Worm (Caenorhabditis elegans) whole organism, L3 larva: ENCODE results near the gene Y59H11AR.10.

Source experiments
- ceh-9 ChIP-seq: sonication (generic microtip); optimal IDR thresholded peaks from 2 replicates; lab custom pipeline; 2018; ENCODE audit warnings: missing biosample characterization, missing genetic modification characterization
- daf-12 ChIP-seq: fragments of 150-350 bp; optimal IDR thresholded peaks from 2 replicates; lab custom pipeline; 2014; ENCODE audit warnings: missing biosample characterization, missing genetic modification reagents, missing genetic modification characterization
- egl-27 ChIP-seq: sonication (generic microtip); optimal IDR thresholded peaks from 4 replicates; lab custom pipeline; 2017; ENCODE audit warnings: missing biosample characterization, missing genetic modification reagents, missing genetic modification characterization
- elt-1 ChIP-seq: fragments of 150-350 bp; optimal IDR thresholded peaks from 2 replicates; lab custom pipeline; 2014; ENCODE audit warnings: missing biosample characterization, missing genetic modification characterization
- elt-2 ChIP-seq: sonication (generic microtip); optimal IDR thresholded peaks from 2 replicates; lab custom pipeline; 2016; ENCODE audit warnings: missing genetic modification reagents, mild to moderate bottlenecking, missing genetic modification characterization, missing compliant biosample characterization
- fkh-10 ChIP-seq: sonication (generic microtip); optimal IDR thresholded peaks from 2 replicates; lab custom pipeline; 2017; ENCODE audit warnings: missing biosample characterization, missing genetic modification reagents, missing genetic modification characterization
- jun-1 ChIP-seq: fragments of 150-350 bp; optimal IDR thresholded peaks from 2 replicates; lab custom pipeline; 2014; ENCODE audit warnings: missing biosample characterization, missing genetic modification reagents, missing genetic modification characterization
- lin-15B ChIP-seq: fragments of 150-350 bp; optimal IDR thresholded peaks from 2 replicates; lab custom pipeline; 2014; ENCODE audit warnings: missing biosample characterization, missing genetic modification characterization
- lin-39 ChIP-seq: fragments of 150-350 bp; optimal IDR thresholded peaks from 2 replicates; lab custom pipeline; 2018; ENCODE audit warnings: missing biosample characterization, missing genetic modification reagents, missing genetic modification characterization
- lsy-12 ChIP-seq: sonication (generic microtip); optimal IDR thresholded peaks from 2 replicates; lab custom pipeline; 2016; ENCODE audit warnings: mild to moderate bottlenecking, missing genetic modification characterization, missing compliant biosample characterization
- nfya-1 ChIP-seq: sonication (generic microtip); optimal IDR thresholded peaks from 2 replicates; lab custom pipeline; 2017; ENCODE audit warnings: missing genetic modification characterization, mild to moderate bottlenecking, missing compliant biosample characterization, antibody characterized with exemption, moderate library complexity; ENCODE audit not compliant: insufficient read depth
- nhr-76 ChIP-seq: fragments of 150-350 bp; sonication (generic microtip); optimal IDR thresholded peaks from 5 replicates; lab custom pipeline; 2014; ENCODE audit warnings: missing biosample characterization, missing genetic modification characterization
- pha-4 ChIP-seq: fragments of 150-350 bp; optimal IDR thresholded peaks from 2 replicates; lab custom pipeline; 2014; ENCODE audit warnings: missing biosample characterization, missing genetic modification reagents, missing genetic modification characterization
- skn-1 ChIP-seq: fragments of 150-350 bp; optimal IDR thresholded peaks from 2 replicates; lab custom pipeline; 2014; ENCODE audit warnings: missing biosample characterization, missing genetic modification characterization
- tbx-2 ChIP-seq: sonication (generic microtip); optimal IDR thresholded peaks from 2 replicates; lab custom pipeline; 2016; ENCODE audit warnings: mild to moderate bottlenecking, missing genetic modification characterization, missing compliant biosample characterization
- zag-1 ChIP-seq: fragments of 150-350 bp; optimal IDR thresholded peaks from 2 replicates; lab custom pipeline; 2014; ENCODE audit warnings: missing biosample characterization, missing genetic modification characterization
- ztf-4 ChIP-seq: fragments of 150-350 bp; optimal IDR thresholded peaks from 2 replicates; lab custom pipeline; 2014; ENCODE audit warnings: missing biosample characterization, missing genetic modification characterization

The Y59H11AR.10 gene

DNA sequence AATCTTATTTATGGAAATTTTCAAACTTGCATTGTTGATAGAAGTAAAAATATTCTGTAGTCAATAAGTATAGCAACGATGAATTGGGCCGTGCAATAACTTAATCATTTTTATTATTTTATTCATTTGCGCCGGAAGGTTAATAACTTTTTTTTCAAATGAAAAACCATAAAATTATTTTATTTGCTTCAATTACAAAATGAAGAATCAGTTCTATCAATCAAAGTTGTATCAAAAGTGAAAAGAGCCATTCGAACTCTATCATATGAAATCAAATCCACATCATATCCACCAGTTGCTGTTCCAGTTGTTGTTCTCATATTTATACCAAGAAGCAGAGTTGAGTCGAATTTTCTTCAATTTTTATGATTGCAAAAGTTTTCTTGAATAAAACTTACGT lies 45.5 kb downstream of the Y59H11AR.10 start, which contains the start of gene cyp-33E1:
Gene cyp-33E1, minus strand, starts transcription at position 101 of the 400 bp plus-strand sequence.
- TF ChIP-seq nfya-1 (tag; lab: Kevin White, UChicago) (no peak), elt-1 (tag; lab: Kevin White, UChicago) (no peak), skn-1 (tag; lab: Kevin White, UChicago) (no peak)

DNA sequence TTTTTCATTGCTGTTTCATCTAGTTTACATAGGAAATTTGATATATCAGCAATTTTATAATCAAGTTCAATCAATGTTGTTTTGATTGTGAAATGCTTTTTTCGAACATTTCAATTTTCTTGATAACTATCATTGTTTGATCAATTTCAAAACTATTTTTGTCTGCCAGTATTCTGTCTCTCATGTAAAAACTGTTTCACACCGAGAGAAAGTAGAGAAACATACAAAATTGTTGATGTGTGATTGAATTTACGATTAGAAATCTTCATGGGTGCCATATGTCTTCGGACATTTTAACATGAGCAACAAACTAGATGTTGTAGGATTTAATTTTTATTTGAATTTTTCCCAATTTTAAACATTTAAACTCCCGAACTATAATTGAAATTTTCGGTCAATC lies 47.7 kb downstream of the Y59H11AR.10 start, which contains the start of gene C49C8.2:
Gene C49C8.2, plus strand, starts transcription at position 393 of the 400 bp plus-strand sequence.
- TF ChIP-seq elt-2 (peak; percentile 56), pha-4 (tag; lab: Kevin White, UChicago) (peak; percentile 60), ztf-4 (tag; lab: Kevin White, UChicago) (no peak)

DNA sequence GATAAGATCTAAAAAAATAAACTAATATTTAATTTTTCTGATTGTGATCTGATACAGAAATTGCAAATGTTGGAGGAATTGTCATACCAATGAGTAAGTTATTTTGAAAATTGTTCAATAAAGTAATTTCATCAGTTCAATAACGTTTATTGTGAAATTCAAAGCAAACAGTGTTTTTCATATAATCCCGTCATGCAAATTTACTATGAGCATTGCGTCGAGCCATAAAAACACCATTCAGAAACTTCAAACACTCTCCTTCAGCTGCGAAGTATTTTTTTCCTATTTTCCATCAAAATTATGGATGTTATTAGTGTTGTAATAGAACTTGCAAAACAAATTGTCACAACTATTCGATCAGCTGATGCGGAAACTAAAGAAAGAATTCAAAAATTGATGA lies 48.9 kb downstream of the Y59H11AR.10 start, which contains the start of gene C49C8.8:
Gene C49C8.8, plus strand, starts transcription at position 301 of the 400 bp plus-strand sequence.
- TF ChIP-seq lin-15B (tag; lab: Kevin White, UChicago): no peak
- no peak for TF ChIP-seq jun-1 (tag; lab: Kevin White, UChicago)
- no peak for TF ChIP-seq daf-12 (tag; lab: Kevin White, UChicago)
- TF ChIP-seq lsy-12 (tag; lab: Kevin White, UChicago): no peak
- TF ChIP-seq nhr-76 (tag; lab: Kevin White, UChicago): no peak
- TF ChIP-seq tbx-2 (tag; lab: Kevin White, UChicago): no peak
- TF ChIP-seq fkh-10 (GFP tag; lab: Kevin White, UChicago): no peak
- no peak for TF ChIP-seq ceh-9 (tag; lab: Kevin White, UChicago)
- no peak for TF ChIP-seq zag-1
- no peak for TF ChIP-seq pha-4 (tag; lab: Kevin White, UChicago)
- TF ChIP-seq lin-39 (tag; lab: Kevin White, UChicago): no peak
- TF ChIP-seq egl-27: no peak
- no peak for TF ChIP-seq ztf-4 (tag; lab: Kevin White, UChicago)
- TF ChIP-seq, all 47 proteins: peak for 0
